Fruit fly (Drosophila melanogaster): ENCODE results near the gene Myo61F.

Gene Myo61F

DNA sequence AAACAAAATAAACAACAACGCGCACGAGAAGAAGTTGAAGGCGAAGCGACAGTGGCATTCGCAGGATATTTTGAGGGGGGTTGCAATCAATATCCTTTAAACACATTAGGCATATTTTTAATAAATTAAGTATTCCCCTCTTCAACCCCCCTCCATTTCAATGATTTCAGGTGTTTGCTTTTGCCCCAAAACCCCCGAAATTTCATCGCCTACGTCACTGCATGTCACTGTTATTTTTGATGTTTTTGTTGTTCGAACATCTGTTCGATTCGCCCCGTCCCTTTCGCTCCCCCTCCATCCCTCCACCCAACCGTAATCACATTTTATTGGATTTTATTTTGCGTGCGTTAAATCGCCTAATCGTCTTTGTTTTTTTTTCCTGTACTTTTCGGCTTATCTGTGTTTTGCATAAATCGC is 49.9 kb downstream of the Myo61F start (continued):
- TF ChIP-seq ro (GFP tag; IDR thresholded peaks at IDR 0.05) (peak; percentile 51), lab (GFP tag; optimal IDR thresholded peaks at IDR 0.05) (peak; percentile 88), CG10431 (GFP tag; optimal IDR thresholded peaks at IDR 0.05) (no peak), dmrt11E (tag; optimal IDR thresholded peaks at IDR 0.05) (peak; percentile 86), crc (GFP tag; optimal IDR thresholded peaks at IDR 0.05) (peak; percentile 63), amos (GFP tag; IDR thresholded peaks at IDR 0.05; ENCODE audit: partially characterized antibody) (no peak), TFAM (GFP tag; optimal IDR thresholded peaks at IDR 0.05) (peak; percentile 18), MTF-1 (GFP tag; optimal IDR thresholded peaks at IDR 0.05; ENCODE audit: borderline replicate concordance) (no peak), Optix (GFP tag; IDR thresholded peaks at IDR 0.05) (peak; percentile 85), Oaz (GFP tag; IDR thresholded peaks at IDR 0.05) (peak; percentile 46; the same call in 1 of the 2 replicates), inv (GFP tag; IDR thresholded peaks at IDR 0.05; ENCODE audit: partially characterized antibody) (no peak), CG13287 (GFP tag; IDR thresholded peaks at IDR 0.05; ENCODE audit: partially characterized antibody) (no peak; the same call in 1 of the 2 replicates), CG9797 (GFP tag; optimal IDR thresholded peaks at IDR 0.05) (no peak), CoRest (tag; optimal IDR thresholded peaks at IDR 0.05) (peak; percentile 68), Taf1 (GFP tag; IDR thresholded peaks at IDR 0.05) (peak; percentile 69), sima (GFP tag; optimal IDR thresholded peaks at IDR 0.05) (no peak), salm (tag; optimal IDR thresholded peaks at IDR 0.05) (peak; percentile 12), Elba2 (GFP tag; optimal IDR thresholded peaks at IDR 0.05) (peak; percentile 76), Sry-δ (GFP tag; optimal IDR thresholded peaks at IDR 0.05) (peak; percentile 36), CHES-1-like (GFP tag; optimal IDR thresholded peaks at IDR 0.05) (peak; percentile 59), CG34422 (GFP tag; IDR thresholded peaks at IDR 0.05) (peak; percentile 84), CG14050 (GFP tag; IDR thresholded peaks at IDR 0.05) (peak; percentile 78), gcm2 (GFP tag; optimal IDR thresholded peaks at IDR 0.05) (no peak), peb (GFP tag; IDR thresholded peaks at IDR 0.05) (peak; percentile 80), Awh (GFP tag; IDR thresholded peaks at IDR 0.05) (peak; percentile 87), CG17912 (GFP tag; optimal IDR thresholded peaks at IDR 0.05) (no peak), ttk (GFP tag; IDR thresholded peaks at IDR 0.05) (peak; percentile 68), btn (GFP tag; optimal IDR thresholded peaks at IDR 0.05) (peak; percentile 68), CG4730 (GFP tag; IDR thresholded peaks at IDR 0.05) (peak; percentile 77), MBD-R2 (GFP tag; IDR thresholded peaks at IDR 0.05) (peak; percentile 59; the same call in 1 of the 2 replicates), BtbVII (GFP tag; optimal IDR thresholded peaks at IDR 0.05) (peak; percentile 43), CG3847 (GFP tag; IDR thresholded peaks at IDR 0.05) (peak; percentile 82), CG3407 (GFP tag; optimal IDR thresholded peaks at IDR 0.05) (peak; percentile 39), Drgx (GFP tag; IDR thresholded peaks at IDR 0.05) (peak; percentile 51), CG4424 (GFP tag; optimal IDR thresholded peaks at IDR 0.05) (peak; percentile 87), zen2 (GFP tag; IDR thresholded peaks at IDR 0.05; ENCODE audit: partially characterized antibody) (0 out of 3 replicates have a peak, but pooled peaks have one; percentile 34), CG17328 (GFP tag; IDR thresholded peaks at IDR 0.05) (peak; percentile 90), tll (GFP tag; optimal IDR thresholded peaks at IDR 0.05) (peak; percentile 21 to 80), CG6272 (GFP tag; IDR thresholded peaks at IDR 0.05) (peak; percentile 77), mam (GFP tag; optimal IDR thresholded peaks at IDR 0.05) (peak; percentile 88), CG3281 (GFP tag; optimal IDR thresholded peaks at IDR 0.05) (peak; percentile 70), CG11398 (GFP tag; optimal IDR thresholded peaks at IDR 0.05) (peak; percentile 57), sisA (GFP tag; IDR thresholded peaks at IDR 0.05) (peak; percentile 88), nerfin-2 (GFP tag; IDR thresholded peaks at IDR 0.05; ENCODE audit: partially characterized antibody) (no peak), row (GFP tag; IDR thresholded peaks at IDR 0.05) (peak; percentile 92), bbx (GFP tag; IDR thresholded peaks at IDR 0.05; ENCODE audit: partially characterized antibody) (no peak), CG8388 (GFP tag; optimal IDR thresholded peaks at IDR 0.05) (peak; percentile 54), slou (GFP tag; optimal IDR thresholded peaks at IDR 0.05) (peak; percentile 81), Nf-YC (tag; optimal IDR thresholded peaks at IDR 0.05) (peak; percentile 18), Dfd (GFP tag; optimal IDR thresholded peaks at IDR 0.05) (no peak), z (GFP tag; IDR thresholded peaks at IDR 0.05) (peak; percentile 75)

Data from whole organism, embryonic.